Comparison of ENCODE assay signal across 2 fruit fly cellular contexts in genomic region chr2L:14197195-14197594, dm6.
TF ChIP-seq lines count a peak whose summit lies in the region.

No protein-coding gene starts in this region.

- peak; percentile 36 for TF ChIP-seq CTCF in whole organism, embryonic (GFP tag; optimal IDR thresholded peaks at IDR 0.05; lab: Kevin White, UChicago)

TF ChIP-seq in whole organism, embryonic, 481 proteins besides CTCF, POLR2A, EP300 and RAD21:
- TF ChIP-seq chinmo (GFP tag; IDR thresholded peaks at IDR 0.05; lab: Robert Waterston, UW; ENCODE audit: partially characterized antibody) (0 out of 4 replicates have a peak, but pooled peaks have one; percentile 2), chn (GFP tag; optimal IDR thresholded peaks at IDR 0.05; lab: Kevin White, UChicago) (no peak), mam (GFP tag; optimal IDR thresholded peaks at IDR 0.05; lab: Kevin White, UChicago) (no peak), Optix (GFP tag; IDR thresholded peaks at IDR 0.05; lab: Robert Waterston, UW) (no peak), pan (optimal IDR thresholded peaks at IDR 0.05; lab: Kevin White, UChicago) (no peak), pan (GFP tag; optimal IDR thresholded peaks at IDR 0.05 in 1 of 2, IDR thresholded peaks at IDR 0.05 in 1 of 2) (no peak)
TF ChIP-seq in whole organism, embryonic: peak in this region for 1.

TF ChIP-seq in whole organism, wandering third instar larva, 38 proteins besides CTCF, POLR2A, EP300 and RAD21:
- TF ChIP-seq N (GFP tag; optimal IDR thresholded peaks at IDR 0.05; lab: Kevin White, UChicago): peak; percentile 80
- TF ChIP-seq Myc (optimal IDR thresholded peaks at IDR 0.05; lab: Kevin White, UChicago): peak; percentile 67
- TF ChIP-seq Jra (GFP tag; optimal IDR thresholded peaks at IDR 0.05; lab: Kevin White, UChicago): no peak
- no peak for TF ChIP-seq br (GFP tag; optimal IDR thresholded peaks at IDR 0.05; lab: Kevin White, UChicago)
- TF ChIP-seq fru (GFP tag; optimal IDR thresholded peaks at IDR 0.05; lab: Kevin White, UChicago): no peak
- TF ChIP-seq psq (GFP tag; optimal IDR thresholded peaks at IDR 0.05; lab: Kevin White, UChicago): no peak
- no peak for TF ChIP-seq Hr78 (GFP tag; optimal IDR thresholded peaks at IDR 0.05; lab: Kevin White, UChicago)
- no peak for TF ChIP-seq Rel (GFP tag; optimal IDR thresholded peaks at IDR 0.05; lab: Kevin White, UChicago)
- no peak for TF ChIP-seq Rel (tag; optimal IDR thresholded peaks at IDR 0.05; lab: Kevin White, UChicago)
- no peak for TF ChIP-seq CG32264 (GFP tag; optimal IDR thresholded peaks at IDR 0.05; lab: Kevin White, UChicago)
- no peak for TF ChIP-seq GATAd (GFP tag; optimal IDR thresholded peaks at IDR 0.05; lab: Kevin White, UChicago)
- no peak for TF ChIP-seq CrebA (GFP tag; optimal IDR thresholded peaks at IDR 0.05; lab: Kevin White, UChicago; ENCODE audit: borderline replicate concordance)
- no peak for TF ChIP-seq lola (GFP tag; optimal IDR thresholded peaks at IDR 0.05; lab: Kevin White, UChicago)
- TF ChIP-seq OdsH (GFP tag; optimal IDR thresholded peaks at IDR 0.05; lab: Kevin White, UChicago): no peak
